Fruit fly (Drosophila melanogaster): ENCODE measurements around the gene CG5986.

DNA sequence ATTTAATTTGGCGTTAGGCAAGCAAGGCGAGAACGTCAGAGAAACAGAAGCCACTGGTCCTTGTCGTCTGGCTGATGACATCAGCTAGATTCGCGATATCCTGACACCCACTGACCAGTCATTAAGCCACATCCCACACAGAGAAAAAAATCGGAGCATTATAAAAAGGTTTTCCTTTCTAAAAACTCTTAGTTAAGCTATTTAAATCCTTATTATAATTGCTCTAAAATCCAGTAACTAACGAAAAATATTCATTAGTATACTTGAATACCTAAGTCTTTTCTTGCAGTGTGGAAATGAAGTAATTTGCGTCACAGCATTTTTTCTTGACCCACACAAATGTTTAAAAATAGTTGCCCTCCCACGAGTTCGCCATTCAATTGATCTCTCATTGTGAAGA, 21.2 kb downstream of the CG5986 start:
- TF ChIP-seq kay (GFP tag; ENCODE audit: borderline replicate concordance) (no peak), Hr96 (GFP tag; optimal IDR thresholded peaks at IDR 0.05) (no peak), cnc (optimal IDR thresholded peaks at IDR 0.05) (no peak), ovo (GFP tag; optimal IDR thresholded peaks at IDR 0.05) (no peak), toe (GFP tag; optimal IDR thresholded peaks at IDR 0.05) (no peak), CG12768 (GFP tag; optimal IDR thresholded peaks at IDR 0.05) (no peak), CG7101 (tag; optimal IDR thresholded peaks at IDR 0.05) (no peak), pad (GFP tag; optimal IDR thresholded peaks at IDR 0.05) (no peak), Mnt (GFP tag; optimal IDR thresholded peaks at IDR 0.05) (no peak), Crg-1 (GFP tag; optimal IDR thresholded peaks at IDR 0.05) (no peak), CG1620 (GFP tag; optimal IDR thresholded peaks at IDR 0.05) (no peak)

Measured in whole organism, adult.